Worm (Caenorhabditis elegans) whole organism, early embryonic: Measurements from ENCODE around the gene ppat-1.

ENCODE experiments used
- B0310.2 ChIP-seq: sonication (generic microtip); optimal IDR thresholded peaks from 2 replicates; lab custom pipeline; 2016; ENCODE audit warnings: mild to moderate bottlenecking, missing genetic modification characterization, missing compliant biosample characterization
- F13C5.2 ChIP-seq: sonication (generic microtip); optimal IDR thresholded peaks from 2 replicates; lab custom pipeline; 2017; ENCODE audit warnings: mild to moderate bottlenecking, missing genetic modification characterization, inconsistent platforms, missing compliant biosample characterization
- ama-1 ChIP-seq: fragments of 150-350 bp; optimal IDR thresholded peaks from 2 replicates; lab custom pipeline; 2014
- flt-1 ChIP-seq: fragments of 200-800 bp; sonication (Bioruptor generic); IDR thresholded peaks from 2 replicates; pipeline ENCODE4 v1.3.6; 2022; ENCODE audit warnings: missing genetic modification characterization, missing compliant biosample characterization
- hmbx-1 ChIP-seq: sonication (generic microtip); optimal IDR thresholded peaks from 2 replicates; lab custom pipeline; 2016; ENCODE audit warnings: mild to moderate bottlenecking, missing genetic modification characterization, missing compliant biosample characterization
- hnd-1 ChIP-seq: sonication (generic microtip); optimal IDR thresholded peaks from 2 replicates; lab custom pipeline; 2016; ENCODE audit warnings: missing genetic modification characterization, missing compliant biosample characterization
- pes-1 ChIP-seq: fragments of 200-800 bp; sonication (Bioruptor generic); IDR thresholded peaks from 2 replicates; pipeline ENCODE4 v1.3.6; 2022; ENCODE audit warnings: missing genetic modification reagents, missing genetic modification characterization, missing compliant biosample characterization
- tbx-37 ChIP-seq: fragments of 200-800 bp; sonication (Bioruptor generic); conservative IDR thresholded peaks from 2 replicates; pipeline ENCODE4 v1.3.6; 2022; ENCODE audit warnings: missing genetic modification reagents, missing genetic modification characterization, missing compliant biosample characterization
- tra-4 ChIP-seq: sonication (generic microtip); optimal IDR thresholded peaks from 2 replicates; lab custom pipeline; 2017; ENCODE audit warnings: missing genetic modification characterization, missing compliant biosample characterization

- no peak for TF ChIP-seq ama-1 (lab: Kevin White, UChicago)
- TF ChIP-seq hmbx-1 (tag; lab: Kevin White, UChicago) = no peak
- TF ChIP-seq pes-1 (GFP tag; lab: Robert Waterston, UW) = no peak
- TF ChIP-seq hnd-1 (tag; lab: Kevin White, UChicago) = no peak
- no peak for TF ChIP-seq tra-4
- no peak for TF ChIP-seq F13C5.2
- no peak for TF ChIP-seq tbx-37 (GFP tag; lab: Robert Waterston, UW)
- TF ChIP-seq B0310.2 (tag; lab: Kevin White, UChicago) = no peak
- no peak for TF ChIP-seq flt-1 (GFP tag; lab: Robert Waterston, UW)
These were observed 51.7 kb downstream of the ppat-1 start for ce11 chrIII:4740820-4741219.
